Worm (Caenorhabditis elegans) whole organism, young adult: Measurements from ENCODE around the gene asns-2.

Experiments
- B0336.3 ChIP-seq: fragments of 200-800 bp; sonication (Bioruptor generic); IDR thresholded peaks from 2 replicates; pipeline ENCODE4 v1.3.6; 2022; ENCODE audit warnings: missing genetic modification characterization, missing compliant biosample characterization
- F22D6.2 ChIP-seq: sonication (generic microtip); optimal IDR thresholded peaks from 2 replicates; lab custom pipeline; 2016; ENCODE audit warnings: mild to moderate bottlenecking, missing genetic modification characterization, missing compliant biosample characterization
- F57A8.1 ChIP-seq: fragments of 200-800 bp; sonication (Bioruptor generic); optimal IDR thresholded peaks from 2 replicates; lab custom pipeline; 2018; ENCODE audit warnings: mild to moderate bottlenecking, missing genetic modification characterization, moderate library complexity, missing compliant biosample characterization
- K12H6.12 ChIP-seq: fragments of 200-800 bp; sonication (Bioruptor generic); optimal IDR thresholded peaks from 2 replicates; lab custom pipeline; 2018; ENCODE audit warnings: mild to moderate bottlenecking, missing genetic modification characterization, missing compliant biosample characterization
- T26A5.8 ChIP-seq: sonication (generic microtip); optimal IDR thresholded peaks from 2 replicates; lab custom pipeline; 2016; ENCODE audit warnings: missing genetic modification characterization, missing compliant biosample characterization
- Y56A3A.18 ChIP-seq: fragments of 200-800 bp; sonication (Bioruptor generic); IDR thresholded peaks from 2 replicates; pipeline ENCODE4 v1.3.6; 2022; ENCODE audit warnings: missing genetic modification reagents, missing genetic modification characterization, missing compliant biosample characterization
- ZK185.1 ChIP-seq: sonication (generic microtip); optimal IDR thresholded peaks from 2 replicates; lab custom pipeline; 2016; ENCODE audit warnings: mild to moderate bottlenecking, missing genetic modification characterization, missing compliant biosample characterization; ENCODE audit not compliant: poor library complexity, severe bottlenecking
- attf-5 ChIP-seq: fragments of 200-800 bp; sonication (Bioruptor generic); optimal IDR thresholded peaks from 2 replicates; lab custom pipeline; 2018; ENCODE audit warnings: mild to moderate bottlenecking, missing genetic modification characterization, missing compliant biosample characterization
- cebp-1 ChIP-seq, 2 experiments: fragments of 200-800 bp in 1 of 2; sonication (Bioruptor generic) in 1 of 2; sonication (generic microtip) in 1 of 2; IDR thresholded peaks in 1 of 2; optimal IDR thresholded peaks in 1 of 2; 2 replicates each; pipeline versions ENCODE4 v1.3.6 to Lab custom; 2017 to 2022; ENCODE audit warnings: missing compliant biosample characterization in 2 of 2, missing genetic modification characterization in 2 of 2, mild to moderate bottlenecking in 1 of 2, missing genetic modification reagents in 1 of 2, moderate library complexity in 1 of 2
- ceh-27 ChIP-seq: fragments of 200-800 bp; sonication (Bioruptor generic); optimal IDR thresholded peaks from 2 replicates; lab custom pipeline; 2018; ENCODE audit warnings: mild to moderate bottlenecking, missing genetic modification characterization, moderate library complexity, missing compliant biosample characterization
- ceh-91 ChIP-seq: fragments of 200-800 bp; sonication (Bioruptor generic); IDR thresholded peaks from 2 replicates; pipeline ENCODE4 v1.3.6; 2022; ENCODE audit warnings: missing genetic modification reagents, missing genetic modification characterization, missing compliant biosample characterization
- chd-7 ChIP-seq: sonication (generic microtip); optimal IDR thresholded peaks from 2 replicates; lab custom pipeline; 2016; ENCODE audit warnings: mild to moderate bottlenecking, missing genetic modification characterization, moderate library complexity, missing compliant biosample characterization
- egrh-3 ChIP-seq: fragments of 200-800 bp; sonication (Bioruptor generic); IDR thresholded peaks from 2 replicates; pipeline ENCODE4 v1.3.6; 2022; ENCODE audit warnings: missing genetic modification reagents, missing genetic modification characterization, missing compliant biosample characterization
- hmg-1.2 ChIP-seq: fragments of 200-800 bp; sonication (Bioruptor generic); IDR thresholded peaks from 2 replicates; pipeline ENCODE4 v1.3.6; 2022; ENCODE audit warnings: missing genetic modification reagents, missing genetic modification characterization, missing compliant biosample characterization
- lag-1 ChIP-seq: fragments of 200-800 bp; sonication (Bioruptor generic); IDR thresholded peaks from 2 replicates; pipeline ENCODE4 v1.3.6; 2022; ENCODE audit warnings: missing genetic modification reagents, missing genetic modification characterization, missing compliant biosample characterization
- let-607 ChIP-seq, 2 experiments: fragments of 200-800 bp in 1 of 2; sonication (Bioruptor generic) in 1 of 2; sonication (generic microtip) in 1 of 2; optimal IDR thresholded peaks; 2 replicates each; lab custom pipeline; 2016 to 2018; ENCODE audit warnings: mild to moderate bottlenecking in 2 of 2, missing compliant biosample characterization in 2 of 2, missing genetic modification characterization in 2 of 2, moderate library complexity in 2 of 2, missing genotype in 1 of 2
- lin-26 ChIP-seq: fragments of 200-800 bp; sonication (Bioruptor generic); IDR thresholded peaks from 2 replicates; pipeline ENCODE4 v1.3.6; 2022; ENCODE audit warnings: missing genetic modification reagents, missing genetic modification characterization, missing compliant biosample characterization
- lin-40 ChIP-seq: sonication (generic microtip); optimal IDR thresholded peaks from 2 replicates; lab custom pipeline; 2016; ENCODE audit warnings: missing genetic modification characterization, mild to moderate bottlenecking, missing compliant biosample characterization, missing genotype, missing genetic modification reagents
- lin-54 ChIP-seq: fragments of 200-800 bp; sonication (Bioruptor generic); optimal IDR thresholded peaks from 2 replicates; lab custom pipeline; 2018; ENCODE audit warnings: mild to moderate bottlenecking, missing genetic modification characterization, missing compliant biosample characterization
- madf-10 ChIP-seq: sonication (generic microtip); optimal IDR thresholded peaks from 2 replicates; lab custom pipeline; 2016; ENCODE audit warnings: mild to moderate bottlenecking, missing genetic modification characterization, missing compliant biosample characterization
- mcd-1 ChIP-seq: fragments of 200-800 bp; sonication (Bioruptor generic); IDR thresholded peaks from 2 replicates; pipeline ENCODE4 v1.3.6; 2022; ENCODE audit warnings: missing genetic modification reagents, missing genetic modification characterization, missing compliant biosample characterization
- mxl-1 ChIP-seq: sonication (generic microtip); optimal IDR thresholded peaks from 2 replicates; lab custom pipeline; 2016; ENCODE audit warnings: missing genetic modification characterization, missing compliant biosample characterization
- nhr-80 ChIP-seq: sonication (generic microtip); optimal IDR thresholded peaks from 2 replicates; lab custom pipeline; 2016; ENCODE audit warnings: missing genetic modification characterization, missing compliant biosample characterization
- pbrm-1 ChIP-seq: fragments of 200-800 bp; sonication (Bioruptor generic); IDR thresholded peaks from 2 replicates; pipeline ENCODE4 v1.3.6; 2022; ENCODE audit warnings: missing genetic modification reagents, missing genetic modification characterization, missing compliant biosample characterization
- rec-8 ChIP-seq, 2 experiments: sonication (generic microtip); optimal IDR thresholded peaks; 2 replicates each; lab custom pipeline; 2016; ENCODE audit warnings: mild to moderate bottlenecking in 2 of 2, missing genetic modification characterization in 2 of 2, missing genetic modification reagents in 2 of 2, missing genotype in 2 of 2, missing biosample characterization in 1 of 2, missing compliant biosample characterization in 1 of 2, moderate library complexity in 1 of 2
- sea-2 ChIP-seq: fragments of 200-800 bp; sonication (Bioruptor generic); IDR thresholded peaks from 2 replicates; pipeline ENCODE4 v1.3.6; 2022; ENCODE audit warnings: missing genetic modification characterization, missing compliant biosample characterization
- snpc-1.1 ChIP-seq: sonication (generic microtip); optimal IDR thresholded peaks from 2 replicates; lab custom pipeline; 2017; ENCODE audit warnings: missing genetic modification characterization, mild to moderate bottlenecking, missing compliant biosample characterization, antibody characterized with exemption, moderate library complexity, missing genotype, missing genetic modification reagents; ENCODE audit not compliant: insufficient read depth
- snpc-3.4 ChIP-seq: sonication (generic microtip); optimal IDR thresholded peaks from 2 replicates; lab custom pipeline; 2017; ENCODE audit warnings: missing genetic modification characterization, mild to moderate bottlenecking, missing compliant biosample characterization, antibody characterized with exemption, moderate library complexity, missing genotype, missing genetic modification reagents
- snpc-4 ChIP-seq, 5 experiments: fragments of 150-350 bp in 1 of 5; sonication (generic microtip) in 4 of 5; optimal IDR thresholded peaks; 2 replicates each; lab custom pipeline; 2014 to 2018; ENCODE audit warnings: missing genetic modification characterization in 5 of 5, missing biosample characterization in 3 of 5, antibody characterized with exemption in 2 of 5, mild to moderate bottlenecking in 2 of 5, missing compliant biosample characterization in 2 of 5, missing genotype in 2 of 5, moderate library complexity in 2 of 5, missing genetic modification reagents in 1 of 5
- tbx-9 ChIP-seq: sonication (generic microtip); optimal IDR thresholded peaks from 2 replicates; lab custom pipeline; 2016; ENCODE audit warnings: borderline replicate concordance, missing genetic modification characterization, inconsistent platforms, missing compliant biosample characterization
- unc-62 ChIP-seq: fragments of 150-350 bp; optimal IDR thresholded peaks from 2 replicates; lab custom pipeline; 2014; ENCODE audit warnings: missing biosample characterization, missing genetic modification reagents, missing genetic modification characterization
- zfh-2 ChIP-seq: fragments of 200-800 bp; sonication (Bioruptor generic); conservative IDR thresholded peaks from 2 replicates; pipeline ENCODE4 v1.3.6; 2022; ENCODE audit warnings: missing genetic modification reagents, missing genetic modification characterization, missing compliant biosample characterization
- ztf-25 ChIP-seq: fragments of 200-800 bp; sonication (Bioruptor generic); IDR thresholded peaks from 2 replicates; pipeline ENCODE4 v1.3.6; 2022; ENCODE audit warnings: missing genetic modification reagents, missing genetic modification characterization, missing compliant biosample characterization

The asns-2 gene

DNA sequence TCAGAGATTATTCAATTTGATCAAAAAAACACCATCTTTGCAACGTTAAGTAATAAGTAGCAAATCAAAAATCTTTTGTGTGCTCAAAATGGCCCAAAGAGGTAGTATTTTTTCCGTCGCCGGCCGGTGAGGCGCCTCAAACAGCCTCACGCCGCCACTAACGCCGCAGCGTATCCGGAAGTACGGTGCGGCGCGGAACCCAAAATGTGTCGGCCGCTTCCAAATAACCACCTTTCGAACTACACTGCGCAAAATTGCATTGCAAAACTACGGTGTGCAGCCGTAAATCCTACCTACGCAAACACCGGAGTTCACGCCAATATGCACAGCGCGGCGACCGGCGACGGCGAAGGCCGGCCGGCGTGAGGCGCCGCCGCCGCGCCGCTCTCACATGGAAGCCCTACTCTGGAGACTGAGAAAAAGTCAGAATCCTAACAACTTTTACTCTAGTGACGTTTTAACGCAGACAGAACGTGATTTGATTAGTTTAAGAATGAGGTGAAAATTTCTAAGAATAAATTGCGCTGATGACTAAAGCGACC is 9.0 kb downstream of the asns-2 start:
- TF ChIP-seq lin-26 (GFP tag; lab: Robert Waterston, UW), result 0 out of 2 replicates have a peak, but pooled peaks have one; percentile 8
- TF ChIP-seq lin-54 (GFP tag; lab: Kevin White, UChicago), result no peak
- no peak for TF ChIP-seq B0336.3 (GFP tag; lab: Robert Waterston, UW)
- peak; percentile 91 for TF ChIP-seq zfh-2 (GFP tag; lab: Robert Waterston, UW)
- no peak for TF ChIP-seq lag-1
- TF ChIP-seq snpc-1.1 (tag; lab: Kevin White, UChicago), result peak; percentile 13
- TF ChIP-seq madf-10 (tag; lab: Kevin White, UChicago), result peak; percentile 8
- TF ChIP-seq tbx-9 (tag; lab: Kevin White, UChicago), result no peak
- TF ChIP-seq pbrm-1 (GFP tag; lab: Robert Waterston, UW), result 0 out of 2 replicates have a peak, but pooled peaks have one; percentile 26
- TF ChIP-seq snpc-4 (GFP tag; optimal IDR thresholded peaks at IDR 0.05; lab: Kevin White, UChicago), result peak; percentile 66
- TF ChIP-seq snpc-4 (tag; optimal IDR thresholded peaks at IDR 0.05; lab: Kevin White, UChicago), result peak in 2 of 4 experiments; percentile 88 to 92
- no peak; the same call in 1 of the 2 replicates for TF ChIP-seq hmg-1.2
- TF ChIP-seq ceh-91 (GFP tag; lab: Robert Waterston, UW), result no peak
- peak; percentile 52; the same call in 1 of the 2 replicates for TF ChIP-seq egrh-3 (GFP tag; lab: Robert Waterston, UW)
- no peak for TF ChIP-seq sea-2 (GFP tag; lab: Robert Waterston, UW)
- no peak for TF ChIP-seq unc-62
- no peak for TF ChIP-seq F57A8.1 (GFP tag; lab: Kevin White, UChicago)
- TF ChIP-seq Y56A3A.18, result no peak

DNA sequence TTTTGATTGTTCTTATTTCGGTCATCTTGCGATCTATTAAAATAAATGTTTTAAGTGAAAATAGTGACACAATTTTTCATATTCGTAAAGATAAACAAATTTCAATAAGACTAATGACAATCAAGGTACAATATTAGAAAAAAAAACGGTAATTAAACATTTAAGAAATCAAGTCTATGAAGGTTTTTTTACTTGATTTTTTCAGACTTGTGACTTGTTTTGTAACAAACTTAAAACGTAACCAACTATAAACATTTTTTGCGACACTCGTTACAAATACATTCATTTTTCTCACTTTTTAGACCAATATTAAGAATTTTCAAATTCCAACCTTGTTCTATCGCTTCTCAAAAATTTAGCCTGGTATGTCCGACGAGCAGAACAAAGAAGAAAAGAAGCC is 11.4 kb downstream of the asns-2 start, which contains the start of gene M02D8.2:
Gene M02D8.2 (plus strand): TSS at position 301 of the 400 bp plus-strand sequence.
- TF ChIP-seq zfh-2 (GFP tag; lab: Robert Waterston, UW), result no peak
- no peak for TF ChIP-seq mxl-1 (tag; lab: Kevin White, UChicago)
- no peak for TF ChIP-seq snpc-3.4 (tag; lab: Kevin White, UChicago)
- TF ChIP-seq nhr-80 (tag; lab: Kevin White, UChicago), result no peak

DNA sequence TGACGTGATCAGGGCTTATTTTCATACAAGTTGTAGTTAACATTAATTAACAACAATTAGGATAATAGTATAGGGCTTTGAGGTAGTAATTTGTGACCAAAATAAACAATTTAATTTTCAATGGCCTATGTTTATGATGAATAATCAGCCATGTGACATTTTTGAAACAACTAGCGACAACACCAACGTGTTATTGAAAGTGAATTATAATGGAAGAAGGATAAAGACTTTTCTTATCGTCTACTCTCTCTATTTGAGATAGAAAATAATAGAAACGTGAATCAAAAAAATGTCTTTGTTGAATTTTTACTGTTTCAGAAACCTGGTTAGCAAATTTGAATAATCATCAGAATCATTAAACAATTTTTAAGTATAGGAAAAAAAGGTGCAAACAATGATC is 12.9 kb downstream of the asns-2 start:
- TF ChIP-seq T26A5.8 (no peak), ztf-25 (GFP tag; lab: Robert Waterston, UW) (no peak), F22D6.2 (no peak)

- TF ChIP-seq ceh-27 (GFP tag; lab: Kevin White, UChicago) (peak; percentile 40), cebp-1 (GFP tag; IDR thresholded peaks at IDR 0.05; lab: Robert Waterston, UW) (no peak), cebp-1 (tag; optimal IDR thresholded peaks at IDR 0.05; lab: Kevin White, UChicago) (no peak), hmg-1.2 (peak; percentile 45; the same call in 1 of the 2 replicates), K12H6.12 (tag; lab: Kevin White, UChicago) (peak; percentile 34), ZK185.1 (tag; lab: Kevin White, UChicago) (no peak), let-607 (tag; optimal IDR thresholded peaks at IDR 0.05; lab: Kevin White, UChicago) (peak in 1 of 2 experiments; percentile 0), lin-40 (peak; percentile 19), nhr-80 (tag; lab: Kevin White, UChicago) (peak; percentile 53), attf-5 (GFP tag; lab: Kevin White, UChicago) (peak; percentile 64), mcd-1 (peak; percentile 62), chd-7 (tag; lab: Kevin White, UChicago) (no peak), rec-8 (tag; optimal IDR thresholded peaks at IDR 0.05; lab: Kevin White, UChicago) (no peak)
These were observed 13.7 kb downstream of the asns-2 start, which contains the start of gene M02D8.3 for ce11 chrX:8736965-8737464. TSS of gene M02D8.3 (minus strand) at chrX:8737015.
